Fruit fly (Drosophila melanogaster): ENCODE results near the gene CG43057.

The CG43057 gene

DNA sequence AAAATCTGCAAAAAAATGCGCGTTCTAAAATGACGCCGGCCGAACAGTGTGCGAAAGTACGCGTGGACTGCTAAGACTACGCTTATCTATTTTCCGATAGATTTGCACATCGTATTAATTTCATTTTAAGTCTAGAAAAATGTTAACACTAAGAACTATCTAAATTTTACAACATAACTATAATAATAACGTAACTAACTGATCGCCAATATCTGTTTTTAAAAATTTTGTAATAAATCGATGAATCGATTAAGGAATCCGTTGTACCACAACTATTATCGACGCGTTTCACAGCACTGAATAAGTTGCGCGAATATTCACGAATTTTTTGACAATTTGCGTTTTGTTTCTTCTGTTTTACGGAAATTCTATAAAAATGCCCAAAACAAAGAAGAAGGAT lies 32.7 kb downstream of the CG43057 start, which contains the start of gene Ssb-c31a (continued):
- peak; percentile 62 for TF ChIP-seq pho (GFP tag; optimal IDR thresholded peaks at IDR 0.05)
- no peak for TF ChIP-seq hth (optimal IDR thresholded peaks at IDR 0.05)
- TF ChIP-seq ind (GFP tag; optimal IDR thresholded peaks at IDR 0.05): peak; percentile 58
- TF ChIP-seq CG13894 (tag; optimal IDR thresholded peaks at IDR 0.05): no peak
- TF ChIP-seq CG16813 (GFP tag; IDR thresholded peaks at IDR 0.05; ENCODE audit: partially characterized antibody): peak; percentile 79
- no peak for TF ChIP-seq CG4360 (GFP tag; IDR thresholded peaks at IDR 0.05)
- TF ChIP-seq CG10543 (GFP tag; optimal IDR thresholded peaks at IDR 0.05): peak; percentile 51
- peak; percentile 89 for TF ChIP-seq Dll (GFP tag; IDR thresholded peaks at IDR 0.05; ENCODE audit: partially characterized antibody)
- TF ChIP-seq phol (tag; optimal IDR thresholded peaks at IDR 0.05): peak; percentile 73
- no peak for TF ChIP-seq CG7928 (GFP tag; optimal IDR thresholded peaks at IDR 0.05)
- no peak for TF ChIP-seq CG17612 (GFP tag; IDR thresholded peaks at IDR 0.05)
- TF ChIP-seq Hmr (GFP tag; optimal IDR thresholded peaks at IDR 0.05): peak; percentile 65
- no peak for TF ChIP-seq Ets65A (GFP tag)
- TF ChIP-seq lola (GFP tag; optimal IDR thresholded peaks at IDR 0.05): peak in 1 of 3 experiments; percentile 47
- TF ChIP-seq exex (tag; optimal IDR thresholded peaks at IDR 0.05): peak; percentile 35
- TF ChIP-seq Side (GFP tag; optimal IDR thresholded peaks at IDR 0.05): peak; percentile 48
- peak; percentile 60 for TF ChIP-seq CoRest (tag; optimal IDR thresholded peaks at IDR 0.05)
- TF ChIP-seq slbo (GFP tag; IDR thresholded peaks at IDR 0.05): peak; percentile 66; the same call in 1 of the 2 replicates
- TF ChIP-seq CG18619 (GFP tag; optimal IDR thresholded peaks at IDR 0.05): peak; percentile 6
- peak; percentile 45 for TF ChIP-seq CG4854 (GFP tag; optimal IDR thresholded peaks at IDR 0.05)
- peak; percentile 40 for TF ChIP-seq CG10209 (GFP tag; optimal IDR thresholded peaks at IDR 0.05)
- TF ChIP-seq repo (GFP tag; optimal IDR thresholded peaks at IDR 0.05): peak; percentile 22
- peak; percentile 0 for TF ChIP-seq nau (GFP tag; optimal IDR thresholded peaks at IDR 0.05)
- TF ChIP-seq Atf-2 (GFP tag; optimal IDR thresholded peaks at IDR 0.05): peak; percentile 51
- no peak for TF ChIP-seq tap (tag; optimal IDR thresholded peaks at IDR 0.05)
- peak; percentile 10 for TF ChIP-seq CG16815 (GFP tag; optimal IDR thresholded peaks at IDR 0.05)
- TF ChIP-seq gem (tag; optimal IDR thresholded peaks at IDR 0.05): peak; percentile 57
- TF ChIP-seq gro (GFP tag; optimal IDR thresholded peaks at IDR 0.05): peak; percentile 64
- TF ChIP-seq CG7786 (GFP tag; optimal IDR thresholded peaks at IDR 0.05): peak; percentile 53
- TF ChIP-seq HLH3B (GFP tag; IDR thresholded peaks at IDR 0.05): 0 out of 2 replicates have a peak, but pooled peaks have one; percentile 16
- peak; percentile 38 for TF ChIP-seq unpg (GFP tag; optimal IDR thresholded peaks at IDR 0.05)
- 0 out of 2 replicates have a peak, but pooled peaks have one; percentile 17 for TF ChIP-seq CG32532 (GFP tag; IDR thresholded peaks at IDR 0.05)
- peak; percentile 81 for TF ChIP-seq sob (GFP tag; IDR thresholded peaks at IDR 0.05)
- peak; percentile 33 for TF ChIP-seq Hmx (GFP tag; optimal IDR thresholded peaks at IDR 0.05)
- TF ChIP-seq ham (GFP tag; IDR thresholded peaks at IDR 0.05): no peak
- TF ChIP-seq CG6791 (GFP tag; IDR thresholded peaks at IDR 0.05; ENCODE audit: partially characterized antibody): no peak
- peak; percentile 55 for TF ChIP-seq bcd (GFP tag; optimal IDR thresholded peaks at IDR 0.05)
- TF ChIP-seq Hr51 (GFP tag; optimal IDR thresholded peaks at IDR 0.05): peak; percentile 31 to 48
- TF ChIP-seq CG1832 (GFP tag; optimal IDR thresholded peaks at IDR 0.05): no peak
- TF ChIP-seq E2f2 (GFP tag; IDR thresholded peaks at IDR 0.05): peak; percentile 82
- no peak for TF ChIP-seq Hr39 (optimal IDR thresholded peaks at IDR 0.05)
- 0 out of 2 replicates have a peak, but pooled peaks have one; percentile 9 for TF ChIP-seq CG7372 (GFP tag; IDR thresholded peaks at IDR 0.05)
- peak; percentile 73 for TF ChIP-seq CG12659 (GFP tag; optimal IDR thresholded peaks at IDR 0.05)
- TF ChIP-seq cato (GFP tag; optimal IDR thresholded peaks at IDR 0.05; ENCODE audit: borderline replicate concordance): peak; percentile 11
- peak; percentile 68 for TF ChIP-seq GATAe (GFP tag; conservative IDR thresholded peaks at IDR 0.05)
- no peak for TF ChIP-seq Oaz (GFP tag; IDR thresholded peaks at IDR 0.05)
- TF ChIP-seq tgo (GFP tag; IDR thresholded peaks at IDR 0.05): peak; percentile 47; the same call in 1 of the 3 replicates
- peak; percentile 64 for TF ChIP-seq nmo (GFP tag; optimal IDR thresholded peaks at IDR 0.05)
- TF ChIP-seq CG15601 (tag; optimal IDR thresholded peaks at IDR 0.05): peak; percentile 46
- TF ChIP-seq CG9932 (GFP tag; IDR thresholded peaks at IDR 0.05): peak; percentile 81

Data from whole organism, embryonic.